Fruit fly (Drosophila melanogaster) whole organism, embryonic: ENCODE measurements around the gene RpS17.

Experiments
- Antp ChIP-seq: fragments of 200-800 bp; sonication (Bioruptor generic); optimal IDR thresholded peaks from 3 replicates; lab custom pipeline; 2016; ENCODE audit warnings: missing biosample characterization, missing genetic modification characterization
- C15 ChIP-seq: fragments of 200-800 bp; sonication (Bioruptor generic); IDR thresholded peaks from 3 replicates; pipeline ENCODE4 v1.3.6; 2022; ENCODE audit warnings: missing biosample characterization, missing genetic modification characterization
- CG10147 ChIP-seq: fragments of 200-800 bp; sonication (Bioruptor generic); optimal IDR thresholded peaks from 2 replicates; lab custom pipeline; 2019; ENCODE audit warnings: missing biosample characterization, mild to moderate bottlenecking, missing genetic modification characterization, moderate library complexity
- CG12104 ChIP-seq: fragments of 200-800 bp; sonication (Bioruptor generic); optimal IDR thresholded peaks from 3 replicates; lab custom pipeline; 2016; ENCODE audit warnings: missing biosample characterization, missing genetic modification characterization
- CG14860 ChIP-seq: fragments of 200-800 bp; sonication (Bioruptor generic); IDR thresholded peaks from 3 replicates; pipeline ENCODE4 v1.3.6; 2022; ENCODE audit warnings: missing biosample characterization, missing genetic modification characterization; ENCODE audit not compliant: partially characterized antibody
- CG15269 ChIP-seq: fragments of 200-800 bp; sonication (Bioruptor generic); optimal IDR thresholded peaks from 2 replicates; lab custom pipeline; 2018; ENCODE audit warnings: missing biosample characterization, mild to moderate bottlenecking, missing genetic modification characterization, moderate library complexity
- CG1603 ChIP-seq: fragments of 200-800 bp; sonication (Bioruptor generic); optimal IDR thresholded peaks from 2 replicates; lab custom pipeline; 2019; ENCODE audit warnings: missing biosample characterization, mild to moderate bottlenecking, missing genetic modification characterization, moderate library complexity
- CG17186 ChIP-seq: fragments of 200-800 bp; sonication (Bioruptor generic); optimal IDR thresholded peaks from 3 replicates; lab custom pipeline; 2017; ENCODE audit warnings: missing biosample characterization, missing genetic modification reagents, missing genetic modification characterization
- CG17328 ChIP-seq: fragments of 200-800 bp; sonication (Bioruptor generic); IDR thresholded peaks from 2 replicates; pipeline ENCODE4 v1.3.6; 2022; ENCODE audit warnings: missing biosample characterization, missing genetic modification characterization
- CG17385 ChIP-seq: fragments of 200-800 bp; sonication (Bioruptor generic); optimal IDR thresholded peaks from 3 replicates; lab custom pipeline; 2018; ENCODE audit warnings: missing biosample characterization, mild to moderate bottlenecking, missing genetic modification characterization
- CG17612 ChIP-seq: fragments of 200-800 bp; sonication (Bioruptor generic); IDR thresholded peaks from 2 replicates; pipeline ENCODE4 v1.3.6; 2022; ENCODE audit warnings: missing biosample characterization, missing genetic modification characterization
- CG18476 ChIP-seq: fragments of 200-800 bp; sonication (Bioruptor generic); optimal IDR thresholded peaks from 2 replicates; lab custom pipeline; 2016; ENCODE audit warnings: missing biosample characterization, mild to moderate bottlenecking, missing genetic modification characterization
- CG2202 ChIP-seq: fragments of 200-800 bp; sonication (Bioruptor generic); optimal IDR thresholded peaks from 2 replicates; lab custom pipeline; 2018; ENCODE audit warnings: missing biosample characterization, mild to moderate bottlenecking, missing genetic modification characterization
- CG2678 ChIP-seq: fragments of 200-800 bp; sonication (Bioruptor generic); optimal IDR thresholded peaks from 3 replicates; lab custom pipeline; 2019; ENCODE audit warnings: missing biosample characterization, mild to moderate bottlenecking, missing genetic modification characterization, moderate library complexity
- CG5953 ChIP-seq: fragments of 200-800 bp; sonication (Bioruptor generic); IDR thresholded peaks from 2 replicates; pipeline ENCODE4 v1.3.6; 2022; ENCODE audit warnings: missing biosample characterization, missing genetic modification characterization
- CG6765 ChIP-seq: fragments of 200-800 bp; sonication (Bioruptor generic); optimal IDR thresholded peaks from 3 replicates; lab custom pipeline; 2017; ENCODE audit warnings: missing biosample characterization, mild to moderate bottlenecking, missing genetic modification characterization
- CoRest ChIP-seq: fragments of 200-800 bp; sonication (Bioruptor generic); optimal IDR thresholded peaks from 3 replicates; lab custom pipeline; 2018; ENCODE audit warnings: missing biosample characterization, mild to moderate bottlenecking, missing genetic modification characterization, moderate library complexity
- CrebB ChIP-seq: fragments of 200-800 bp; sonication (Bioruptor generic); optimal IDR thresholded peaks from 3 replicates; lab custom pipeline; 2018; ENCODE audit warnings: missing biosample characterization, mild to moderate bottlenecking, missing genetic modification characterization
- Deaf1 ChIP-seq: fragments of 200-800 bp; optimal IDR thresholded peaks from 3 replicates; lab custom pipeline; 2019; ENCODE audit warnings: missing biosample characterization, mild to moderate bottlenecking, missing genetic modification characterization, moderate library complexity
- Dek ChIP-seq: fragments of 200-800 bp; sonication (Bioruptor generic); optimal IDR thresholded peaks from 3 replicates; lab custom pipeline; 2019; ENCODE audit warnings: missing biosample characterization, mild to moderate bottlenecking, missing genetic modification characterization, moderate library complexity
- Elba2 ChIP-seq: fragments of 200-800 bp; sonication (Bioruptor generic); optimal IDR thresholded peaks from 3 replicates; lab custom pipeline; 2016; ENCODE audit warnings: missing biosample characterization, missing genetic modification characterization
- Fer3 ChIP-seq: fragments of 200-800 bp; sonication (Bioruptor generic); optimal IDR thresholded peaks from 2 replicates; lab custom pipeline; 2018; ENCODE audit warnings: missing biosample characterization, mild to moderate bottlenecking, missing genetic modification characterization, moderate library complexity
- H15 ChIP-seq: fragments of 200-800 bp; sonication (Bioruptor generic); IDR thresholded peaks from 3 replicates; pipeline ENCODE4 v1.3.6; 2022; ENCODE audit warnings: missing biosample characterization, missing genetic modification characterization
- HLH4C ChIP-seq: fragments of 200-800 bp; sonication (Bioruptor generic); IDR thresholded peaks from 3 replicates; pipeline ENCODE4 v1.3.6; 2022; ENCODE audit warnings: missing biosample characterization, missing genetic modification characterization; ENCODE audit not compliant: partially characterized antibody
- Nf-YA ChIP-seq: fragments of 200-800 bp; sonication (Bioruptor generic); IDR thresholded peaks from 2 replicates; pipeline ENCODE4 v1.3.6; 2022; ENCODE audit warnings: missing biosample characterization, missing genetic modification characterization
- Opbp ChIP-seq: fragments of 200-800 bp; sonication (Bioruptor generic); IDR thresholded peaks from 3 replicates; pipeline ENCODE4 v1.3.6; 2022; ENCODE audit warnings: missing biosample characterization, missing genetic modification characterization; ENCODE audit not compliant: partially characterized antibody
- Poxn ChIP-seq: fragments of 200-800 bp; sonication (Bioruptor generic); IDR thresholded peaks from 2 replicates; pipeline ENCODE4 v1.3.6; 2022; ENCODE audit warnings: missing biosample characterization, missing genetic modification characterization
- Sry-δ ChIP-seq: fragments of 200-800 bp; sonication (Bioruptor generic); optimal IDR thresholded peaks from 2 replicates; lab custom pipeline; 2016; ENCODE audit warnings: missing biosample characterization, missing genetic modification characterization
- Xbp1 ChIP-seq: fragments of 200-800 bp; sonication (Bioruptor generic); optimal IDR thresholded peaks from 3 replicates; lab custom pipeline; 2016; ENCODE audit warnings: missing biosample characterization, mild to moderate bottlenecking, missing genetic modification characterization
- Xrp1 ChIP-seq: fragments of 200-800 bp; sonication (Bioruptor generic); IDR thresholded peaks from 2 replicates; pipeline ENCODE4 v1.3.6; 2022; ENCODE audit warnings: missing biosample characterization, missing genetic modification characterization
- ac ChIP-seq: fragments of 200-800 bp; sonication (Bioruptor generic); optimal IDR thresholded peaks from 3 replicates; lab custom pipeline; 2017; ENCODE audit warnings: missing biosample characterization, mild to moderate bottlenecking, missing genetic modification characterization
- az2 ChIP-seq: fragments of 200-800 bp; sonication (Bioruptor generic); optimal IDR thresholded peaks from 3 replicates; lab custom pipeline; 2016; ENCODE audit warnings: missing biosample characterization, missing genetic modification characterization
- bsh ChIP-seq, 2 experiments: fragments of 200-800 bp; sonication (Bioruptor generic); optimal IDR thresholded peaks; 2 replicates each; lab custom pipeline; 2017 to 2018; ENCODE audit warnings: mild to moderate bottlenecking in 2 of 2, missing biosample characterization in 2 of 2, missing genetic modification characterization in 2 of 2, moderate library complexity in 1 of 2
- dimm ChIP-seq: fragments of 200-800 bp; sonication (Bioruptor generic); IDR thresholded peaks from 2 replicates; pipeline ENCODE4 v1.3.6; 2022; ENCODE audit warnings: missing biosample characterization, missing genetic modification characterization
- dmrt99B ChIP-seq: fragments of 200-800 bp; sonication (Bioruptor generic); optimal IDR thresholded peaks from 2 replicates; lab custom pipeline; 2018; ENCODE audit warnings: missing biosample characterization, mild to moderate bottlenecking, missing genetic modification characterization, moderate library complexity
- dysf ChIP-seq: fragments of 200-800 bp; sonication (Bioruptor generic); IDR thresholded peaks from 3 replicates; pipeline ENCODE4 v1.3.6; 2022; ENCODE audit warnings: missing biosample characterization, missing genetic modification characterization
- fd96Cb ChIP-seq: fragments of 200-800 bp; sonication (Bioruptor generic); optimal IDR thresholded peaks from 2 replicates; lab custom pipeline; 2018; ENCODE audit warnings: missing biosample characterization, mild to moderate bottlenecking, missing genetic modification characterization, moderate library complexity
- ftz-f1 ChIP-seq: fragments of 200-800 bp; sonication (Bioruptor generic); optimal IDR thresholded peaks from 2 replicates; lab custom pipeline; 2016; ENCODE audit warnings: missing biosample characterization, missing genetic modification characterization
- gem ChIP-seq: fragments of 200-800 bp; sonication (Bioruptor generic); optimal IDR thresholded peaks from 2 replicates; lab custom pipeline; 2019; ENCODE audit warnings: missing biosample characterization, mild to moderate bottlenecking, missing genetic modification characterization, moderate library complexity
- mam ChIP-seq: fragments of 200-800 bp; sonication (Bioruptor generic); optimal IDR thresholded peaks from 3 replicates; lab custom pipeline; 2016; ENCODE audit warnings: missing biosample characterization, missing genetic modification characterization
- pros ChIP-seq: fragments of 200-800 bp; sonication (Bioruptor generic); optimal IDR thresholded peaks from 3 replicates; lab custom pipeline; 2019; ENCODE audit warnings: missing biosample characterization, mild to moderate bottlenecking, missing genetic modification characterization, moderate library complexity
- run ChIP-seq: fragments of 200-800 bp; sonication (Bioruptor generic); optimal IDR thresholded peaks from 3 replicates; lab custom pipeline; 2018; ENCODE audit warnings: missing biosample characterization, mild to moderate bottlenecking, missing genetic modification characterization
- sd ChIP-seq: fragments of 200-800 bp; sonication (Bioruptor generic); optimal IDR thresholded peaks from 3 replicates; lab custom pipeline; 2018; ENCODE audit warnings: missing biosample characterization, mild to moderate bottlenecking, missing genetic modification characterization, moderate library complexity
- sens ChIP-seq: fragments of 200-800 bp; sonication (Bioruptor generic); peaks from one replicate; lab custom pipeline; 2016; ENCODE audit warnings: missing biosample characterization, missing genetic modification characterization
- slbo ChIP-seq: fragments of 200-800 bp; sonication (Bioruptor generic); IDR thresholded peaks from 2 replicates; pipeline ENCODE4 v1.3.6; 2022; ENCODE audit warnings: missing biosample characterization, missing genetic modification characterization
- stc ChIP-seq: fragments of 200-800 bp; sonication (Bioruptor generic); IDR thresholded peaks from 2 replicates; pipeline ENCODE4 v1.3.6; 2022; ENCODE audit warnings: missing biosample characterization, missing genetic modification characterization
- tgo ChIP-seq: fragments of 200-800 bp; sonication (Bioruptor generic); IDR thresholded peaks from 3 replicates; pipeline ENCODE4 v1.3.6; 2022; ENCODE audit warnings: missing biosample characterization, missing genetic modification characterization
- tll ChIP-seq, 2 experiments: fragments of 200-800 bp in 1 of 2; fragments of >200 bp in 1 of 2; sonication (Bioruptor generic) in 1 of 2; optimal IDR thresholded peaks; 2 replicates each; lab custom pipeline; 2017 to 2019; ENCODE audit warnings: missing biosample characterization in 2 of 2, missing genetic modification characterization in 2 of 2, mild to moderate bottlenecking in 1 of 2, moderate library complexity in 1 of 2
- tup ChIP-seq: fragments of 200-800 bp; sonication (Bioruptor generic); optimal IDR thresholded peaks from 2 replicates; lab custom pipeline; 2016; ENCODE audit warnings: missing biosample characterization, mild to moderate bottlenecking, missing genetic modification characterization, moderate library complexity
- z ChIP-seq: fragments of 200-800 bp; sonication (Bioruptor generic); IDR thresholded peaks from 3 replicates; pipeline ENCODE4 v1.3.6; 2022; ENCODE audit warnings: missing biosample characterization, missing genetic modification characterization

The RpS17 gene

DNA sequence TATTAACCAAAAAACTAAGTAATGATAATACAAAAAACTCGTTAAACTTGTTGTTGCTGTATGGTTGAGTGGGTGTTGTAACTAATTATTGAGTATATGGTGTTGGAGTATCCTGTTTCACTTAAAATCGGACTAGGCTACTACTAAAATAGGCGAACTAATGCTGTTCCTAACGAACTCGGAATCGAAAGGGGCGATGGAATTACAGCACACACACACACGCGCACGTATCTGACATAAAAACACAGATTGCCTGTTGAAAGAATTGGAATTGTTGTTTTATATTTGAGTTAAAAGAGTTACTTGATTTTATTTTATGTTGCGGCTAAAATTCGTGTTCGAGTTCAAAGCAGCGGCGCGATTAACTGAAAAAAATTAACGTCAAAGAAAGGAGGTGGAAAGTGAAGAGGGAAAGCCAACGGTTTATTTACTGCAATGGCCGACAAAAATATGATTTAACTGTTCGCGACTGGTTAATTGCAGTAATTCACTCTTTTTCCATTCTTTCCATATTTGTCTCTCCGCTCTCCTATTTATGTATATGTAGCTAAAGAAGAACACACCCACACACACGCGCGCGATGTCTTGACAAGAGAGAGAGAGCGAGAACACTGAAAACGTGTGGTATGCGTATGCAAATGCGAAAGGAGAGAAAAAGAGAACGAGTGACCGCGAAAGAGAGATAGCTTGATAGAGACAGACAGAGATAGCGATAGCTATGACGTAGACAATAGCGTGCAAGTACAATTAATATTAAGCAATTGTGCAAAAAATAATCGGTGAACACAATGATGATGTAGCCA is 28.1 kb downstream of the RpS17 start (continued):
- TF ChIP-seq Deaf1 (tag; lab: Kevin White, UChicago) (no peak), gem (tag; lab: Kevin White, UChicago) (no peak), slbo (GFP tag; lab: Robert Waterston, UW) (no peak), dysf (GFP tag; lab: Robert Waterston, UW) (no peak), CG12104 (GFP tag; lab: Kevin White, UChicago) (no peak), ftz-f1 (no peak), Xbp1 (GFP tag; lab: Kevin White, UChicago) (no peak), CG17385 (peak; percentile 11), sens (GFP tag; lab: Kevin White, UChicago) (no peak), CG17612 (GFP tag; lab: Robert Waterston, UW) (no peak), CG10147 (GFP tag; lab: Kevin White, UChicago) (no peak), ac (GFP tag; lab: Kevin White, UChicago) (no peak), CG18476 (GFP tag; lab: Kevin White, UChicago) (no peak), CG2202 (tag; lab: Kevin White, UChicago) (no peak), CG6765 (no peak), az2 (GFP tag; lab: Kevin White, UChicago) (no peak), mam (GFP tag; lab: Kevin White, UChicago) (no peak), run (no peak), CG14860 (GFP tag; lab: Robert Waterston, UW) (no peak), Sry-δ (GFP tag; lab: Kevin White, UChicago) (no peak), CG1603 (no peak), tup (GFP tag; lab: Kevin White, UChicago) (no peak), H15 (GFP tag; lab: Robert Waterston, UW) (no peak), bsh (GFP tag; optimal IDR thresholded peaks at IDR 0.05; lab: Kevin White, UChicago) (peak in 1 of 2 experiments; percentile 12), CrebB (no peak), HLH4C (no peak), Xrp1 (GFP tag; lab: Robert Waterston, UW) (no peak), dmrt99B (tag; lab: Kevin White, UChicago) (no peak), CG5953 (GFP tag; lab: Robert Waterston, UW) (no peak), pros (peak; percentile 70), Elba2 (GFP tag; lab: Kevin White, UChicago) (no peak), Poxn (GFP tag; lab: Robert Waterston, UW) (no peak), CoRest (tag; lab: Kevin White, UChicago) (no peak), CG15269 (tag; lab: Kevin White, UChicago) (no peak), C15 (GFP tag; lab: Robert Waterston, UW) (no peak), CG2678 (no peak), Nf-YA (GFP tag; lab: Robert Waterston, UW) (no peak), dimm (no peak), fd96Cb (tag; lab: Kevin White, UChicago) (no peak), CG17186 (GFP tag; lab: Kevin White, UChicago) (no peak), Antp (no peak), Opbp (GFP tag; lab: Robert Waterston, UW) (no peak), Dek (no peak), sd (tag; lab: Kevin White, UChicago) (peak; percentile 94), z (no peak), stc (GFP tag; lab: Robert Waterston, UW) (peak; percentile 13; the same call in 1 of the 2 replicates), Fer3 (tag; lab: Kevin White, UChicago) (no peak), tll (GFP tag; optimal IDR thresholded peaks at IDR 0.05; lab: Kevin White, UChicago) (no peak), CG17328 (no peak), tgo (GFP tag; lab: Robert Waterston, UW) (no peak)
